Worm (Caenorhabditis elegans) whole organism, L3 larva: ENCODE measurements around the gene C25F9.4.

ENCODE experiments used
- R02D3.7 ChIP-seq: fragments of 150-350 bp; optimal IDR thresholded peaks from 2 replicates; lab custom pipeline; 2014; ENCODE audit warnings: missing biosample characterization, missing genetic modification characterization
- ZK546.5 ChIP-seq: sonication (generic microtip); optimal IDR thresholded peaks from 2 replicates; lab custom pipeline; 2017; ENCODE audit warnings: missing biosample characterization, missing genetic modification characterization
- aly-2 ChIP-seq: fragments of 150-350 bp; optimal IDR thresholded peaks from 2 replicates; lab custom pipeline; 2014; ENCODE audit warnings: missing biosample characterization, missing genetic modification characterization
- ama-1 ChIP-seq: fragments of 150-350 bp; optimal IDR thresholded peaks from 2 replicates; lab custom pipeline; 2018
- ceh-16 ChIP-seq: sonication (generic microtip); optimal IDR thresholded peaks from 2 replicates; lab custom pipeline; 2017; ENCODE audit warnings: missing biosample characterization, missing genetic modification characterization
- ceh-28 ChIP-seq: fragments of 150-350 bp; optimal IDR thresholded peaks from 2 replicates; lab custom pipeline; 2014; ENCODE audit warnings: missing biosample characterization, missing genetic modification reagents, missing genetic modification characterization
- ceh-9 ChIP-seq: sonication (generic microtip); optimal IDR thresholded peaks from 2 replicates; lab custom pipeline; 2018; ENCODE audit warnings: missing biosample characterization, missing genetic modification characterization
- daf-12 ChIP-seq: fragments of 150-350 bp; optimal IDR thresholded peaks from 2 replicates; lab custom pipeline; 2014; ENCODE audit warnings: missing biosample characterization, missing genetic modification reagents, missing genetic modification characterization
- egl-5 ChIP-seq: fragments of 150-350 bp; optimal IDR thresholded peaks from 2 replicates; lab custom pipeline; 2017; ENCODE audit warnings: missing biosample characterization, missing genetic modification reagents, missing genetic modification characterization, inconsistent platforms
- elt-1 ChIP-seq: fragments of 150-350 bp; optimal IDR thresholded peaks from 2 replicates; lab custom pipeline; 2014; ENCODE audit warnings: missing biosample characterization, missing genetic modification characterization
- elt-2 ChIP-seq: sonication (generic microtip); optimal IDR thresholded peaks from 2 replicates; lab custom pipeline; 2016; ENCODE audit warnings: missing genetic modification reagents, mild to moderate bottlenecking, missing genetic modification characterization, missing compliant biosample characterization
- elt-3 ChIP-seq, 3 experiments: fragments of 150-350 bp in 1 of 3; sonication (generic microtip) in 2 of 3; optimal IDR thresholded peaks; 2 replicates in 2 of 3; 4 replicates in 1 of 3; lab custom pipeline; 2014 to 2017; ENCODE audit warnings: missing biosample characterization in 3 of 3, missing genetic modification characterization in 3 of 3
- eor-1 ChIP-seq, 2 experiments: fragments of 150-350 bp; optimal IDR thresholded peaks; 2 replicates each; lab custom pipeline; 2014 to 2018; ENCODE audit warnings: missing biosample characterization in 2 of 2, missing genetic modification characterization in 2 of 2
- fkh-10 ChIP-seq: sonication (generic microtip); optimal IDR thresholded peaks from 2 replicates; lab custom pipeline; 2017; ENCODE audit warnings: missing biosample characterization, missing genetic modification reagents, missing genetic modification characterization
- fos-1 ChIP-seq: fragments of 150-350 bp; optimal IDR thresholded peaks from 2 replicates; lab custom pipeline; 2014; ENCODE audit warnings: missing biosample characterization, missing genetic modification characterization
- hmg-11 ChIP-seq: sonication (generic microtip); optimal IDR thresholded peaks from 2 replicates; lab custom pipeline; 2016; ENCODE audit warnings: missing genetic modification characterization, missing compliant biosample characterization
- jun-1 ChIP-seq: fragments of 150-350 bp; optimal IDR thresholded peaks from 2 replicates; lab custom pipeline; 2014; ENCODE audit warnings: missing biosample characterization, missing genetic modification reagents, missing genetic modification characterization
- lsy-12 ChIP-seq: sonication (generic microtip); optimal IDR thresholded peaks from 2 replicates; lab custom pipeline; 2016; ENCODE audit warnings: mild to moderate bottlenecking, missing genetic modification characterization, missing compliant biosample characterization
- mdl-1 ChIP-seq: fragments of 150-350 bp; optimal IDR thresholded peaks from 2 replicates; lab custom pipeline; 2014; ENCODE audit warnings: missing biosample characterization, missing genetic modification characterization
- mml-1 ChIP-seq: fragments of 150-350 bp; sonication (generic microtip); optimal IDR thresholded peaks from 3 replicates; lab custom pipeline; 2014; ENCODE audit warnings: missing biosample characterization, missing genetic modification characterization
- nfya-1 ChIP-seq: sonication (generic microtip); optimal IDR thresholded peaks from 2 replicates; lab custom pipeline; 2017; ENCODE audit warnings: missing genetic modification characterization, mild to moderate bottlenecking, missing compliant biosample characterization, antibody characterized with exemption, moderate library complexity; ENCODE audit not compliant: insufficient read depth
- nhr-11 ChIP-seq: fragments of 150-350 bp; optimal IDR thresholded peaks from 2 replicates; lab custom pipeline; 2014; ENCODE audit warnings: missing biosample characterization, missing genetic modification characterization
- nhr-23 ChIP-seq: fragments of 150-350 bp; optimal IDR thresholded peaks from 2 replicates; lab custom pipeline; 2014; ENCODE audit warnings: missing biosample characterization, missing genetic modification reagents, missing genetic modification characterization
- nhr-237 ChIP-seq: fragments of 150-350 bp; optimal IDR thresholded peaks from 2 replicates; lab custom pipeline; 2014; ENCODE audit warnings: missing biosample characterization, missing genetic modification characterization
- nhr-28 ChIP-seq: fragments of 150-350 bp; optimal IDR thresholded peaks from 2 replicates; lab custom pipeline; 2014; ENCODE audit warnings: missing biosample characterization, missing genetic modification characterization
- nhr-43 ChIP-seq: sonication (generic microtip); optimal IDR thresholded peaks from 2 replicates; lab custom pipeline; 2016; ENCODE audit warnings: mild to moderate bottlenecking, missing genetic modification characterization, missing compliant biosample characterization; ENCODE audit not compliant: poor library complexity, severe bottlenecking
- nhr-67 ChIP-seq: fragments of 150-350 bp; optimal IDR thresholded peaks from 2 replicates; lab custom pipeline; 2014; ENCODE audit warnings: missing biosample characterization, missing genetic modification characterization
- nhr-76 ChIP-seq: fragments of 150-350 bp; sonication (generic microtip); optimal IDR thresholded peaks from 5 replicates; lab custom pipeline; 2014; ENCODE audit warnings: missing biosample characterization, missing genetic modification characterization
- nhr-77 ChIP-seq: fragments of 150-350 bp; optimal IDR thresholded peaks from 2 replicates; lab custom pipeline; 2014; ENCODE audit warnings: missing biosample characterization, missing genetic modification characterization
- pha-4 ChIP-seq: fragments of 150-350 bp; optimal IDR thresholded peaks from 2 replicates; lab custom pipeline; 2014; ENCODE audit warnings: missing biosample characterization, missing genetic modification reagents, missing genetic modification characterization
- pqm-1 ChIP-seq: fragments of 150-350 bp; optimal IDR thresholded peaks from 2 replicates; lab custom pipeline; 2017; ENCODE audit warnings: missing biosample characterization, missing genetic modification characterization, inconsistent platforms
- sea-2 ChIP-seq: fragments of 150-350 bp; sonication (generic microtip); optimal IDR thresholded peaks from 4 replicates; lab custom pipeline; 2014; ENCODE audit warnings: missing biosample characterization, missing genetic modification reagents, missing genetic modification characterization
- snpc-4 ChIP-seq: fragments of 150-350 bp; optimal IDR thresholded peaks from 2 replicates; lab custom pipeline; 2014; ENCODE audit warnings: missing biosample characterization, missing genetic modification characterization
- tbx-2 ChIP-seq: sonication (generic microtip); optimal IDR thresholded peaks from 2 replicates; lab custom pipeline; 2016; ENCODE audit warnings: mild to moderate bottlenecking, missing genetic modification characterization, missing compliant biosample characterization
- unc-39 ChIP-seq: sonication (generic microtip); optimal IDR thresholded peaks from 4 replicates; lab custom pipeline; 2017; ENCODE audit warnings: missing biosample characterization, missing genetic modification characterization
- zag-1 ChIP-seq: fragments of 150-350 bp; optimal IDR thresholded peaks from 2 replicates; lab custom pipeline; 2014; ENCODE audit warnings: missing biosample characterization, missing genetic modification characterization
- ztf-11 ChIP-seq: fragments of 150-350 bp; optimal IDR thresholded peaks from 2 replicates; lab custom pipeline; 2014; ENCODE audit warnings: missing biosample characterization, missing genetic modification characterization
- ztf-4 ChIP-seq: fragments of 150-350 bp; optimal IDR thresholded peaks from 2 replicates; lab custom pipeline; 2014; ENCODE audit warnings: missing biosample characterization, missing genetic modification characterization

C25F9.4 gene

DNA sequence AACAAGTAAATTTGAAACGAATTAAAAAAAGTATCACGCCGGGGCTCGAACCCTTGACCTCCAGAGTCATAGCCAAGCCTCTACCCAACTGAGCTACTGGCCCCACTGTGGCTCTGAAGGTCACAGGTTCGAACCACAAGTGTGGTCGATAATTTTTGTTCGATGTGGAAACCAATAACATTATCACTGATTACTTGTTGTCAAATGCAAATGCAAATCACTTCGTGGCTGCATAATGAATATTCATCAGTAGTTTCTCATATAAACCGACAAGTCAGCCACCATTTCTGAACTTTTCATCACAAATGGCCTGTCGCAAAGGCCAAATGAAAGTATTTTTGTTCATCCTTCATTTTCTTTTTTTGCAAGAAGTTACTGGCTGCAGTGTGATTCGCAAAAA, 21.6 kb downstream of the C25F9.4 start, which contains the start of gene C25F9.8:
C25F9.8 (plus strand) TSS at position 301 of the 400 bp plus-strand sequence.
- TF ChIP-seq nhr-43 (tag; lab: Kevin White, UChicago): no peak
- no peak for TF ChIP-seq fos-1 (tag; lab: Kevin White, UChicago)

ce11 chrV:19391242-19391641, 25.1 kb downstream of the C25F9.4 start:
- TF ChIP-seq ztf-11 (tag; lab: Kevin White, UChicago): no peak
- no peak for TF ChIP-seq tbx-2 (tag; lab: Kevin White, UChicago)
- peak; percentile 33 for TF ChIP-seq nfya-1 (tag; lab: Kevin White, UChicago)
- TF ChIP-seq sea-2: no peak
- TF ChIP-seq hmg-11 (tag; lab: Kevin White, UChicago): peak; percentile 55
- TF ChIP-seq ama-1 (lab: Kevin White, UChicago): no peak
- TF ChIP-seq fkh-10 (GFP tag; lab: Kevin White, UChicago): no peak
- no peak for TF ChIP-seq ZK546.5 (tag; lab: Kevin White, UChicago)
- no peak for TF ChIP-seq mdl-1 (tag; lab: Kevin White, UChicago)
- TF ChIP-seq zag-1 (tag; lab: Kevin White, UChicago): no peak
- TF ChIP-seq nhr-23 (tag; lab: Kevin White, UChicago): no peak
- TF ChIP-seq ceh-16 (tag; lab: Kevin White, UChicago): no peak

ce11 chrV:19390029-19390428, 26.3 kb downstream of the C25F9.4 start, which contains the start of gene slcr-46.2:
TSS of gene slcr-46.2 (minus strand) at chrV:19390129.
- TF ChIP-seq aly-2 (tag; lab: Kevin White, UChicago) (no peak), snpc-4 (tag; lab: Kevin White, UChicago) (no peak), ztf-4 (no peak), eor-1 (tag; optimal IDR thresholded peaks at IDR 0.05; lab: Kevin White, UChicago) (no peak), elt-1 (tag; lab: Kevin White, UChicago) (no peak), daf-12 (tag; lab: Kevin White, UChicago) (no peak), tbx-2 (tag; lab: Kevin White, UChicago) (no peak), nfya-1 (tag; lab: Kevin White, UChicago) (no peak), lsy-12 (tag; lab: Kevin White, UChicago) (no peak), mml-1 (tag; lab: Kevin White, UChicago) (no peak), nhr-77 (tag; lab: Kevin White, UChicago) (no peak), fos-1 (tag; lab: Kevin White, UChicago) (no peak), ceh-16 (tag; lab: Kevin White, UChicago) (no peak), elt-3 (tag; optimal IDR thresholded peaks at IDR 0.05; lab: Kevin White, UChicago) (no peak), nhr-237 (no peak), ZK546.5 (tag; lab: Kevin White, UChicago) (no peak), ztf-11 (tag; lab: Kevin White, UChicago) (no peak), ceh-9 (tag; lab: Kevin White, UChicago) (no peak), jun-1 (tag; lab: Kevin White, UChicago) (no peak)
- TF ChIP-seq, all 47 proteins: peak for 0

ce11 chrV:19380968-19381367, 35.4 kb downstream of the C25F9.4 start, which contains the start of gene srw-84:
TSS of gene srw-84 (plus strand) at chrV:19381268.
- TF ChIP-seq lsy-12 (tag; lab: Kevin White, UChicago): no peak
- TF ChIP-seq nhr-67 (tag; lab: Kevin White, UChicago): no peak
- TF ChIP-seq nfya-1 (tag; lab: Kevin White, UChicago): no peak
- TF ChIP-seq zag-1 (tag; lab: Kevin White, UChicago): no peak
- no peak for TF ChIP-seq ceh-28 (tag; lab: Kevin White, UChicago)
- TF ChIP-seq R02D3.7 (tag; lab: Kevin White, UChicago): no peak
- no peak for TF ChIP-seq nhr-76 (tag; lab: Kevin White, UChicago)
- TF ChIP-seq tbx-2 (tag; lab: Kevin White, UChicago): no peak

DNA sequence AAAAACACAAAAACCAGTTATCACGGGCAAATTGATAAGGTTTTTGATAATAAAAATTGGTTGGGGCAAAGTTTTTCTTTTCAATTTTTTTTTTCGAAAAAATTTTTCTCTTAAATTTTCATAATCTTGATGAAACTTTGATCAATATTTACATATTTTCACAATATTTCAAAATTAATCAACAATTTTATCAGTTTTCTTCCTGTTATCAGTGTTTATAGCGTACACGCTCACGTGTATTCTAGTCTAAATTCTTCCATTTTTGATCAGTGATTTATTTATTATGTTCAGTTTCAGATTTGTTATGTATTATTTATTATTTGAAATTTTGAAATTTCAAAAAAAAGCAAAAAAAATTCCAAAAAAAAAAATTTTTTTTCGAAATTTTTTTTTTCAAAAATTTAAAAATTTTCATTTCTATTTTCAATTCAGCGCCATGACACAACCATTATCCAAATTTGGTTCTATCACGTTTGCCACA, 39.3 kb downstream of the C25F9.4 start, which contains the start of gene nceh-1:
nceh-1 (plus strand) TSS at position 431 of the 481 bp plus-strand sequence.
- TF ChIP-seq nhr-28 (tag; lab: Kevin White, UChicago): no peak
- peak; percentile 85 for TF ChIP-seq elt-2 (tag; lab: Kevin White, UChicago)
- no peak for TF ChIP-seq aly-2 (tag; lab: Kevin White, UChicago)
- no peak for TF ChIP-seq tbx-2 (tag; lab: Kevin White, UChicago)
- TF ChIP-seq nhr-11 (tag; lab: Kevin White, UChicago): no peak
- TF ChIP-seq pha-4 (tag; lab: Kevin White, UChicago): peak; percentile 85
- no peak for TF ChIP-seq egl-5
- TF ChIP-seq unc-39: no peak
- peak; percentile 21 for TF ChIP-seq pqm-1 (tag; lab: Kevin White, UChicago)
- TF ChIP-seq ztf-4: no peak
- no peak for TF ChIP-seq fos-1 (tag; lab: Kevin White, UChicago)
